Worm (Caenorhabditis elegans): Measurements from ENCODE around the gene gfat-1.

DNA sequence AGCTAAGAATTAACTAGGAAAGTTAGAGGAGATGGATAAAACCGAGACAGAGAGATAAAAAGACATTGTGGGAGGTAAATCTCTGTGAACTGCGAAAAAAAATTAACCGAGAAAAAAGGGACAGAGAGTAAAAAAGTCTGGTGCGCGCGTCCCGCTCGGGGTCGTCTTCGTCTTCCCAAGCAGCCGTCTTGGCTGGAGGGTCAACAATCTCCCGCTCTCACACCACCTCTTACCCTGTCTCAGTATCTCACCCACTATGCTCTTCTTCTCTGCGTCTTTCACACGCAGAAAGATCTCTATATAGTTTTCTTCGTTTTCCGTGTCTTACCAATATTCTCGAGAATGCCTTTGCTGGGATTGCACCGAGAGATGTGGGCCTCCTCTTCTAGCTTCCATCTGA, 37.5 kb upstream of the gfat-1 start:
- TF ChIP-seq dao-5 (tag; optimal IDR thresholded peaks at IDR 0.05) (no peak), him-1 (tag; optimal IDR thresholded peaks at IDR 0.05) (no peak)

All from whole organism, L4/young adult.